Fruit fly (Drosophila melanogaster): ENCODE data around the gene Eig71Ej.

The Eig71Ej gene

dm6 chr3L:15694406-15694805, 33.6 kb upstream of the Eig71Ej start:
- no peak for TF ChIP-seq psq (optimal IDR thresholded peaks at IDR 0.05)
- no peak for TF ChIP-seq Dll (optimal IDR thresholded peaks at IDR 0.05)
- TF ChIP-seq pan (optimal IDR thresholded peaks at IDR 0.05), result no peak
- no peak for TF ChIP-seq EcR (GFP tag; optimal IDR thresholded peaks at IDR 0.05)
- TF ChIP-seq CG8478 (optimal IDR thresholded peaks at IDR 0.05), result no peak
- TF ChIP-seq usp (GFP tag; optimal IDR thresholded peaks at IDR 0.05), result no peak

- TF ChIP-seq EcR (GFP tag; optimal IDR thresholded peaks at IDR 0.05) (no peak), Dll (optimal IDR thresholded peaks at IDR 0.05) (no peak), usp (GFP tag; optimal IDR thresholded peaks at IDR 0.05) (no peak), psq (optimal IDR thresholded peaks at IDR 0.05) (no peak), pan (optimal IDR thresholded peaks at IDR 0.05) (no peak), CG8478 (optimal IDR thresholded peaks at IDR 0.05) (no peak)
Observed at dm6 chr3L:15692794-15693532, 32.1 kb upstream of the Eig71Ej start.

- no peak for TF ChIP-seq EcR (GFP tag; optimal IDR thresholded peaks at IDR 0.05)
- TF ChIP-seq usp (GFP tag; optimal IDR thresholded peaks at IDR 0.05), result no peak
- no peak for TF ChIP-seq psq (optimal IDR thresholded peaks at IDR 0.05)
- TF ChIP-seq pan (optimal IDR thresholded peaks at IDR 0.05), result no peak
- TF ChIP-seq CG8478 (optimal IDR thresholded peaks at IDR 0.05), result no peak
- no peak for TF ChIP-seq Dll (optimal IDR thresholded peaks at IDR 0.05)
Observed at dm6 chr3L:15692388-15692787, 31.6 kb upstream of the Eig71Ej start.

- TF ChIP-seq psq (optimal IDR thresholded peaks at IDR 0.05) (no peak), pan (optimal IDR thresholded peaks at IDR 0.05) (no peak), usp (GFP tag; optimal IDR thresholded peaks at IDR 0.05) (no peak), CG8478 (optimal IDR thresholded peaks at IDR 0.05) (no peak), EcR (GFP tag; optimal IDR thresholded peaks at IDR 0.05) (no peak), Dll (optimal IDR thresholded peaks at IDR 0.05) (no peak)
Observed at dm6 chr3L:15691968-15692367, 31.2 kb upstream of the Eig71Ej start, which contains the start of gene CG34451. TSS of gene CG34451 (minus strand) at chr3L:15692068.

dm6 chr3L:15690711-15691591, 30.1 kb upstream of the Eig71Ej start:
- TF ChIP-seq pan (optimal IDR thresholded peaks at IDR 0.05), result no peak
- peak in 1 of 2 experiments; percentile 22 for TF ChIP-seq EcR (GFP tag; optimal IDR thresholded peaks at IDR 0.05)

- no peak for TF ChIP-seq psq (optimal IDR thresholded peaks at IDR 0.05)
- TF ChIP-seq Dll (optimal IDR thresholded peaks at IDR 0.05), result no peak
- no peak for TF ChIP-seq pan (optimal IDR thresholded peaks at IDR 0.05)
- TF ChIP-seq usp (GFP tag; optimal IDR thresholded peaks at IDR 0.05), result no peak
- TF ChIP-seq EcR (GFP tag; optimal IDR thresholded peaks at IDR 0.05), result no peak
- no peak for TF ChIP-seq CG8478 (optimal IDR thresholded peaks at IDR 0.05)
Observed at dm6 chr3L:15689518-15689917, 28.7 kb upstream of the Eig71Ej start.

dm6 chr3L:15687802-15688201, 27.0 kb upstream of the Eig71Ej start, which contains the start of gene CG34452:
TSS of gene CG34452 (minus strand) at chr3L:15687902.
- no peak for TF ChIP-seq psq (optimal IDR thresholded peaks at IDR 0.05)
- TF ChIP-seq EcR (GFP tag; optimal IDR thresholded peaks at IDR 0.05), result no peak
- no peak for TF ChIP-seq Dll (optimal IDR thresholded peaks at IDR 0.05)
- no peak for TF ChIP-seq CG8478 (optimal IDR thresholded peaks at IDR 0.05)
- TF ChIP-seq usp (GFP tag; optimal IDR thresholded peaks at IDR 0.05), result no peak
- no peak for TF ChIP-seq pan (optimal IDR thresholded peaks at IDR 0.05)

dm6 chr3L:15684017-15684416, 23.2 kb upstream of the Eig71Ej start:
- no peak for TF ChIP-seq Dll (optimal IDR thresholded peaks at IDR 0.05)
- no peak for TF ChIP-seq pan (optimal IDR thresholded peaks at IDR 0.05)
- no peak for TF ChIP-seq usp (GFP tag; optimal IDR thresholded peaks at IDR 0.05)
- no peak for TF ChIP-seq psq (optimal IDR thresholded peaks at IDR 0.05)
- TF ChIP-seq CG8478 (optimal IDR thresholded peaks at IDR 0.05), result no peak
- TF ChIP-seq EcR (GFP tag; optimal IDR thresholded peaks at IDR 0.05), result no peak

dm6 chr3L:15683345-15683922, 22.6 kb upstream of the Eig71Ej start, which contains the start of the genes CG7579 and Pgant8:
TSS of gene CG7579 (minus strand) at chr3L:15683445.
TSS of gene Pgant8 (plus strand) at chr3L:15683872.
- TF ChIP-seq Dll (optimal IDR thresholded peaks at IDR 0.05) (no peak), EcR (GFP tag; optimal IDR thresholded peaks at IDR 0.05) (no peak), CG8478 (optimal IDR thresholded peaks at IDR 0.05) (no peak), psq (optimal IDR thresholded peaks at IDR 0.05) (no peak), pan (optimal IDR thresholded peaks at IDR 0.05) (no peak), usp (GFP tag; optimal IDR thresholded peaks at IDR 0.05) (no peak)

- no peak for TF ChIP-seq EcR (GFP tag; optimal IDR thresholded peaks at IDR 0.05)
- no peak for TF ChIP-seq CG8478 (optimal IDR thresholded peaks at IDR 0.05)
- TF ChIP-seq usp (GFP tag; optimal IDR thresholded peaks at IDR 0.05), result no peak
- no peak for TF ChIP-seq pan (optimal IDR thresholded peaks at IDR 0.05)
- no peak for TF ChIP-seq psq (optimal IDR thresholded peaks at IDR 0.05)
- TF ChIP-seq Dll (optimal IDR thresholded peaks at IDR 0.05), result no peak
Observed at dm6 chr3L:15679420-15679819, 18.6 kb upstream of the Eig71Ej start, which contains the start of gene CG7304. TSS of gene CG7304 (plus strand) at chr3L:15679720.

dm6 chr3L:15678284-15678683, 17.5 kb upstream of the Eig71Ej start:
- no peak for TF ChIP-seq psq (optimal IDR thresholded peaks at IDR 0.05)
- TF ChIP-seq EcR (GFP tag; optimal IDR thresholded peaks at IDR 0.05), result no peak
- no peak for TF ChIP-seq Dll (optimal IDR thresholded peaks at IDR 0.05)
- TF ChIP-seq pan (optimal IDR thresholded peaks at IDR 0.05), result no peak
- no peak for TF ChIP-seq usp (GFP tag; optimal IDR thresholded peaks at IDR 0.05)
- no peak for TF ChIP-seq CG8478 (optimal IDR thresholded peaks at IDR 0.05)
